Fruit fly (Drosophila melanogaster) whole organism, embryonic: Measurements from ENCODE around the gene mus201.

Experiments used
- B-H2 ChIP-seq: fragments of 200-800 bp; sonication (Bioruptor generic); optimal IDR thresholded peaks from 2 replicates; lab custom pipeline; 2018; ENCODE audit warnings: missing biosample characterization, mild to moderate bottlenecking, missing genetic modification characterization
- Hr39 ChIP-seq: fragments of >200 bp; optimal IDR thresholded peaks from 2 replicates; lab custom pipeline; 2017
- MBD-R2 ChIP-seq: fragments of 200-800 bp; sonication (Bioruptor generic); IDR thresholded peaks from 2 replicates; pipeline ENCODE4 v1.3.6; 2022; ENCODE audit warnings: missing biosample characterization, missing genetic modification characterization

dm6 chr2L:8432130-8432529 is 5.8 kb upstream of the mus201 start:
- TF ChIP-seq MBD-R2 (no peak), Hr39 (lab: Kevin White, UChicago) (no peak), B-H2 (GFP tag; lab: Kevin White, UChicago) (no peak)
